Worm (Caenorhabditis elegans) whole organism, L4 larva: Measurements from ENCODE around the gene ZK546.4.
"Not testable (repeated sequence)": the region's sequence is repeated elsewhere in the genome, so short reads cannot be mapped to it uniquely, and the experiment has no call there.

Experiments used
- D1046.2 ChIP-seq: fragments of 200-800 bp; sonication (Bioruptor generic); IDR thresholded peaks from 2 replicates; pipeline ENCODE4 v1.3.6; 2022; ENCODE audit warnings: missing genetic modification characterization, missing compliant biosample characterization
- F26F4.8 ChIP-seq: fragments of 200-800 bp; sonication (Bioruptor generic); conservative IDR thresholded peaks from 2 replicates; pipeline ENCODE4 v1.3.6; 2022; ENCODE audit warnings: missing genetic modification characterization, missing compliant biosample characterization
- Y105C5A.15 ChIP-seq: fragments of 200-800 bp; sonication (Bioruptor generic); IDR thresholded peaks from 2 replicates; pipeline ENCODE4 v1.3.6; 2022; ENCODE audit warnings: missing genetic modification characterization, missing compliant biosample characterization
- ZK337.2 ChIP-seq: fragments of 200-800 bp; sonication (Bioruptor generic); IDR thresholded peaks from 2 replicates; pipeline ENCODE4 v1.3.6; 2022; ENCODE audit warnings: missing genetic modification reagents, missing genetic modification characterization, missing compliant biosample characterization
- aha-1 ChIP-seq: fragments of 150-350 bp; peaks from one replicate; lab custom pipeline; 2014; ENCODE audit warnings: missing biosample characterization, missing genetic modification characterization
- ama-1 ChIP-seq: fragments of 150-350 bp; optimal IDR thresholded peaks from 2 replicates; lab custom pipeline; 2014; ENCODE audit warnings: inconsistent platforms, mixed read lengths
- attf-4 ChIP-seq: sonication (generic microtip); optimal IDR thresholded peaks from 3 replicates; lab custom pipeline; 2017; ENCODE audit warnings: missing biosample characterization, missing genetic modification characterization
- ceh-82 ChIP-seq: sonication (generic microtip); optimal IDR thresholded peaks from 2 replicates; lab custom pipeline; 2017; ENCODE audit warnings: missing biosample characterization, missing genetic modification characterization
- ctbp-1 ChIP-seq: fragments of 200-800 bp; sonication (Bioruptor generic); IDR thresholded peaks from 2 replicates; pipeline ENCODE4 v1.3.6; 2022; ENCODE audit warnings: missing genetic modification reagents, missing genetic modification characterization, missing compliant biosample characterization
- dmd-6 ChIP-seq: fragments of 200-800 bp; sonication (Bioruptor generic); IDR thresholded peaks from 2 replicates; pipeline ENCODE4 v1.3.6; 2022; ENCODE audit warnings: missing genetic modification reagents, missing genetic modification characterization, missing compliant biosample characterization
- dmd-8 ChIP-seq: fragments of 200-800 bp; sonication (Bioruptor generic); IDR thresholded peaks from 2 replicates; pipeline ENCODE4 v1.3.6; 2022; ENCODE audit warnings: missing genetic modification characterization, missing compliant biosample characterization
- duxl-1 ChIP-seq: sonication (generic microtip); optimal IDR thresholded peaks from 2 replicates; lab custom pipeline; 2016; ENCODE audit warnings: mild to moderate bottlenecking, missing genetic modification characterization, moderate library complexity, missing compliant biosample characterization; ENCODE audit not compliant: poor library complexity
- egl-43 ChIP-seq: fragments of 200-800 bp; sonication (Bioruptor generic); IDR thresholded peaks from 2 replicates; pipeline ENCODE4 v1.3.6; 2022; ENCODE audit warnings: missing genetic modification reagents, missing genetic modification characterization, missing compliant biosample characterization
- fos-1 ChIP-seq: fragments of 150-350 bp; optimal IDR thresholded peaks from 2 replicates; lab custom pipeline; 2014; ENCODE audit warnings: missing biosample characterization, missing genetic modification characterization
- hmg-1.1 ChIP-seq: fragments of 200-800 bp; sonication (Bioruptor generic); IDR thresholded peaks from 2 replicates; pipeline ENCODE4 v1.3.6; 2022; ENCODE audit warnings: missing genetic modification reagents, missing genetic modification characterization, missing compliant biosample characterization
- lin-38 ChIP-seq: fragments of 200-800 bp; sonication (Bioruptor generic); IDR thresholded peaks from 2 replicates; pipeline ENCODE4 v1.3.6; 2022; ENCODE audit warnings: missing genetic modification reagents, missing genetic modification characterization, missing compliant biosample characterization
- lin-39 ChIP-seq: fragments of 150-350 bp; optimal IDR thresholded peaks from 2 replicates; lab custom pipeline; 2014; ENCODE audit warnings: missing biosample characterization, missing genetic modification reagents, missing genetic modification characterization
- madf-5 ChIP-seq, 2 experiments: fragments of 200-800 bp; sonication (Bioruptor generic); IDR thresholded peaks; 2 replicates each; pipeline ENCODE4 v1.3.6; 2022; ENCODE audit warnings: missing compliant biosample characterization in 2 of 2, missing genetic modification characterization in 2 of 2
- madf-9 ChIP-seq: fragments of 200-800 bp; sonication (Bioruptor generic); conservative IDR thresholded peaks from 2 replicates; pipeline ENCODE4 v1.3.6; 2022; ENCODE audit warnings: missing genetic modification reagents, missing genetic modification characterization, missing compliant biosample characterization
- mdt-29 ChIP-seq: fragments of 200-800 bp; sonication (Bioruptor generic); IDR thresholded peaks from 2 replicates; pipeline ENCODE4 v1.3.6; 2022; ENCODE audit warnings: missing genetic modification reagents, missing genetic modification characterization, missing compliant biosample characterization
- mxl-2 ChIP-seq: fragments of 200-800 bp; sonication (Bioruptor generic); conservative IDR thresholded peaks from 2 replicates; pipeline ENCODE4 v1.3.6; 2022; ENCODE audit warnings: missing genetic modification reagents, missing genetic modification characterization, missing compliant biosample characterization
- nhr-11 ChIP-seq: fragments of 150-350 bp; optimal IDR thresholded peaks from 2 replicates; lab custom pipeline; 2014; ENCODE audit warnings: missing biosample characterization, missing genetic modification characterization
- nhr-42 ChIP-seq: fragments of 200-800 bp; sonication (Bioruptor generic); IDR thresholded peaks from 2 replicates; pipeline ENCODE4 v1.3.6; 2022; ENCODE audit warnings: missing genetic modification characterization, missing compliant biosample characterization
- pha-4 ChIP-seq, 2 experiments: fragments of 150-350 bp in 1 of 2; fragments of 200-800 bp in 1 of 2; sonication (Bioruptor generic) in 1 of 2; IDR thresholded peaks in 1 of 2; optimal IDR thresholded peaks in 1 of 2; 2 replicates each; pipeline versions ENCODE4 v1.3.6 to Lab custom; 2014 to 2022; ENCODE audit warnings: missing genetic modification characterization in 2 of 2, missing genetic modification reagents in 2 of 2, missing biosample characterization in 1 of 2, missing compliant biosample characterization in 1 of 2
- php-3 ChIP-seq: fragments of 200-800 bp; sonication (Bioruptor generic); IDR thresholded peaks from 2 replicates; pipeline ENCODE4 v1.3.6; 2022; ENCODE audit warnings: missing genetic modification reagents, missing genetic modification characterization, missing compliant biosample characterization
- pqm-1 ChIP-seq: sonication (generic microtip); optimal IDR thresholded peaks from 2 replicates; lab custom pipeline; 2017; ENCODE audit warnings: missing biosample characterization, missing genetic modification characterization
- snpc-1.2 ChIP-seq: fragments of 200-800 bp; sonication (Bioruptor generic); IDR thresholded peaks from 2 replicates; pipeline ENCODE4 v1.3.6; 2022; ENCODE audit warnings: missing genetic modification reagents, missing genetic modification characterization, missing compliant biosample characterization
- spr-1 ChIP-seq: sonication (generic microtip); optimal IDR thresholded peaks from 2 replicates; lab custom pipeline; 2016; ENCODE audit warnings: mild to moderate bottlenecking, missing genetic modification characterization, missing compliant biosample characterization
- unc-62 ChIP-seq, 3 experiments: fragments of 150-350 bp in 1 of 3; sonication (generic microtip); optimal IDR thresholded peaks in 2 of 3; peaks in 1 of 3; 1 replicate in 1 of 3; 2 replicates in 2 of 3; lab custom pipeline; 2014 to 2017; ENCODE audit warnings: missing biosample characterization in 3 of 3, missing genetic modification characterization in 3 of 3, missing genetic modification reagents in 3 of 3, missing genotype in 1 of 3
- zag-1 ChIP-seq: fragments of 150-350 bp; optimal IDR thresholded peaks from 2 replicates; lab custom pipeline; 2014; ENCODE audit warnings: missing biosample characterization, missing genetic modification characterization
- zfp-3 ChIP-seq: fragments of 200-800 bp; sonication (Bioruptor generic); conservative IDR thresholded peaks from 2 replicates; pipeline ENCODE4 v1.3.6; 2022; ENCODE audit warnings: missing genetic modification reagents, missing genetic modification characterization, missing compliant biosample characterization

The ZK546.4 gene

DNA sequence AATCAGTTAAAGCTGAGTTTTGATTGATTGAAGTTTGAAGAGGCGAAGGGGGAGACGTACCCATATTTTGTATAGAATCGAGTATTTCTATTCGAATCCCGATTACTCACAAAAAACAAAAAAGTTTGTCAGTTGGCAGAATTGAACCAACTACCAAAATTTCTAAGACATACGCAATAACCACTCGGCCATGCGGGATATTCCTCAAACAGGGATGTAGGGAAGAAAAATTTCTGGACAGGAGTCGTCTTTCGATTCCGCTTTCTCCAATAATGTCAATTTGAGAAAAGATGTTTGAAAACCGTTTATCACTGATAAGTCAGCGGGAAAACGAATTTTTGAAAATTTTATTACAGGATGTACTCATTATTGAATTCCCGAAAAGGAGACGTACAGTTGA, 9.5 kb upstream of the ZK546.4 start (continued):
- peak; percentile 58; the same call in 1 of the 2 replicates for TF ChIP-seq madf-9 (GFP tag; lab: Robert Waterston, UW)
- 0 out of 2 replicates have a peak, but pooled peaks have one; percentile 55 for TF ChIP-seq ctbp-1
- TF ChIP-seq dmd-6 (GFP tag; lab: Robert Waterston, UW), result peak; percentile 12; the same call in 1 of the 2 replicates
- peak; percentile 75; a peak in 2 of 4 replicates for TF ChIP-seq madf-5 (GFP tag; IDR thresholded peaks at IDR 0.05; lab: Robert Waterston, UW)
- TF ChIP-seq hmg-1.1 (GFP tag; lab: Robert Waterston, UW), result peak; percentile 59; the same call in 1 of the 2 replicates
- 0 out of 2 replicates have a peak, but pooled peaks have one; percentile 39 for TF ChIP-seq php-3 (GFP tag; lab: Robert Waterston, UW)
- TF ChIP-seq egl-43 (GFP tag; lab: Robert Waterston, UW), result peak; percentile 90
- TF ChIP-seq mdt-29 (GFP tag; lab: Robert Waterston, UW), result peak; percentile 50; the same call in 1 of the 2 replicates
- TF ChIP-seq ZK337.2 (GFP tag; lab: Robert Waterston, UW), result peak; percentile 76; the same call in 1 of the 2 replicates
- peak; percentile 86 for TF ChIP-seq D1046.2 (GFP tag; lab: Robert Waterston, UW)
- TF ChIP-seq dmd-8 (GFP tag; lab: Robert Waterston, UW), result peak; percentile 82
- TF ChIP-seq zfp-3 (GFP tag; lab: Robert Waterston, UW), result peak; percentile 70; the same call in 1 of the 2 replicates
- TF ChIP-seq snpc-1.2 (GFP tag; lab: Robert Waterston, UW), result peak; percentile 79
- peak; percentile 51; the same call in 1 of the 2 replicates for TF ChIP-seq nhr-42 (GFP tag; lab: Robert Waterston, UW)

DNA sequence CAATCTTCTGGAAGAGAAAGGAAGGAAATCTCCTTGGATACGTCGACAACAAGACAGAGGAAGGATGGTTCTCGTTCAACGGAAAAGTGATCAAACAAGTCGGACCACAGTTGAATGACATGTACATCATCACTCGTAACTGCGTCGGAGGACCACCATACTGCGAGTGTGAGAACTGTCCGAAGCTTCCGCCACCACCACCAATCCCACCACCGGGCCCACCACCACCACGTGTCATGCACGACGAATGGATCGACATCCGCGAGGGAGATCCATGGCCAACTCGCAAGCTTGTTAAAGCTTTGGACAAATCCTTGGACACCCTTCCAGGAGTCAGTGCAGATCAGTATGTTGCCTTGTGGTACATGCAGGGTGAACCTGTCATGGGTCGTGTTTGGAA, 6.6 kb upstream of the ZK546.4 start:
- TF ChIP-seq ama-1 (lab: Kevin White, UChicago) (no peak), unc-62 (GFP tag; optimal IDR thresholded peaks at IDR 0.05 in 1 of 2; lab: Kevin White, UChicago) (peak in 1 of 2 experiments; percentile 91), unc-62 (tag; optimal IDR thresholded peaks at IDR 0.05; lab: Kevin White, UChicago) (no peak)

DNA sequence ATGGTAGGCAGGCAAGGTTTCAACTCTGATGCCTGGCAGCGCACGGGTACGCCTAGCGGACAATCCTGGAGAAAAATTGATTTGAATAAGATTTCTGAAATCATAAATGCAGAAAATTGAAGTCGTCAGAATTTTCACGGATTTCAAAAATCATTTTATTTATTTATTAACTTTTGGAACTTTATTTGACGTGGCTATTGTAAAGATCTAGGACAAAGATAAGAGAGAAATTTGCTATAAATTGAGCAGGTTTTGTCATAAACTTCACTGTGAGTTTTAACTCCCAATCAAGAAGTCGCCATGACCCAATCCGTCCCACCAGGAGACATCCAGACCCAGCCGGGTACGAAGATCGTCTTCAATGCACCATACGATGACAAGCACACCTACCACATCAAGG, 5.1 kb upstream of the ZK546.4 start, which contains the start of gene msp-152:
Gene msp-152 (plus strand): TSS at position 301 of the 400 bp plus-strand sequence.
- TF ChIP-seq pha-4 (GFP tag; IDR thresholded peaks at IDR 0.05; lab: Robert Waterston, UW); pha-4 (tag; optimal IDR thresholded peaks at IDR 0.05; lab: Kevin White, UChicago); fos-1 (tag; lab: Kevin White, UChicago); zfp-3 (GFP tag; lab: Robert Waterston, UW): not testable (repeated sequence)
- TF ChIP-seq, all 104 proteins: peak for 0; not testable (repeated sequence) for 104

DNA sequence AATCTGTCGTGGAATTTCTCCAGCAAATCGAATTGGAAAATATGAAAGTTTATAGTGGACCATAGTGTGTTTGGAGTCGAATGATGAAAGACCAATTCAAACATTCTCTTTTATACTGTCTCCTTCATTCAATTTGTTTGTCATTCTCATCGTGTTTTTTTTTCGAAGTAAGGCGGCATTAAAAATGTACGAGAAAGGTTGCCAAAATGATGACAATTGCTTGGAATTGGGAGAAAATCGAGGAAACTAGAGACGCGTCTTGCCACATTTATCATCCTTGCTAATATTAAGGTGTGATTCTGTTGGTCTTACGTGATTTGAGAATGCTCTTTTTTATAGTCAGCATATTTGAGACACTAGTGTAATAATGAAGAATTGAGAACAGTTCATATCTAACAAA, 2.9 kb upstream of the ZK546.4 start, which contains the start of gene gst-30:
Gene gst-30 (minus strand): TSS at position 101 of the 400 bp plus-strand sequence.
- no peak for TF ChIP-seq mxl-2 (GFP tag; lab: Robert Waterston, UW)
- no peak for TF ChIP-seq lin-38 (GFP tag; lab: Robert Waterston, UW)
- no peak for TF ChIP-seq Y105C5A.15 (GFP tag; lab: Robert Waterston, UW)
- no peak for TF ChIP-seq F26F4.8 (GFP tag; lab: Robert Waterston, UW)
- no peak for TF ChIP-seq mdt-29 (GFP tag; lab: Robert Waterston, UW)
- no peak for TF ChIP-seq spr-1 (tag; lab: Kevin White, UChicago)
- TF ChIP-seq nhr-11 (tag; lab: Kevin White, UChicago), result no peak
- TF ChIP-seq nhr-42 (GFP tag; lab: Robert Waterston, UW), result no peak
- no peak for TF ChIP-seq duxl-1 (tag; lab: Kevin White, UChicago)
- TF ChIP-seq ceh-82, result no peak
- no peak for TF ChIP-seq fos-1 (tag; lab: Kevin White, UChicago)
- TF ChIP-seq pqm-1 (tag; lab: Kevin White, UChicago), result no peak
- TF ChIP-seq attf-4 (tag; lab: Kevin White, UChicago), result no peak
- TF ChIP-seq zag-1 (tag; lab: Kevin White, UChicago), result no peak
- TF ChIP-seq lin-39 (tag; lab: Kevin White, UChicago), result no peak
- TF ChIP-seq, all 104 proteins: peak for 0

DNA sequence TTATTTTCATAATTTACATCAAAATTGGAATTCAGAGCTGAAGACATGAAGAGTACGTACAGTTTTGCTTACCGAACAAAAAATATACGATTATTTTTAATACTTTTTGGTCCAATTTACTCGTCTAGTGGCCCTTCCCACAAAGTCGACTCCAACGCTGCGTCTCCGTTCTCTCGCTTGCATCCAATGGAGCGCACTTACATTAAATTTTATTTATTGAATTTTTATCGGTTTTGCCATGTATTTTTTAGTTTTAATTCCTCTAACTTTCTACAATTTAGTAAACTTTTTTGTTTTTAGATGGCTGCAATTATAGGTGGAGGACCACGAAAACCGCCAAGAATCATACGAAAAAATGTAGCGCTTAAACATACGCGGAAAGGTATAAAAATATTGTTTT, 2.3 kb upstream of the ZK546.4 start, which contains the start of gene ZK546.5:
Gene ZK546.5 (plus strand): TSS at position 301 of the 400 bp plus-strand sequence.
- TF ChIP-seq aha-1 (tag; lab: Kevin White, UChicago), result peak; percentile 24
- peak; percentile 60 for TF ChIP-seq lin-38 (GFP tag; lab: Robert Waterston, UW)
- TF ChIP-seq egl-43 (GFP tag; lab: Robert Waterston, UW), result no peak
- TF ChIP-seq, all 104 proteins: peak for 2
